Fruit fly (Drosophila melanogaster): ENCODE results near the gene PolA2.

PolA2 gene

dm6 chr3R:27273118-27274062 lies 34.4 kb downstream of the PolA2 start, which contains the start of gene CG5934 (continued):
- TF ChIP-seq Hmr (GFP tag; optimal IDR thresholded peaks at IDR 0.05) (peak; percentile 50), CG4820 (GFP tag; optimal IDR thresholded peaks at IDR 0.05) (no peak), pita (GFP tag; optimal IDR thresholded peaks at IDR 0.05) (no peak), CG10959 (GFP tag; IDR thresholded peaks at IDR 0.05) (no peak), Gug (GFP tag; IDR thresholded peaks at IDR 0.05) (no peak; the same call in 3 of the 4 replicates), CG5245 (GFP tag; optimal IDR thresholded peaks at IDR 0.05) (no peak), br (optimal IDR thresholded peaks at IDR 0.05) (no peak), fd96Cb (tag; optimal IDR thresholded peaks at IDR 0.05) (no peak), CG16815 (GFP tag; optimal IDR thresholded peaks at IDR 0.05) (no peak), p53 (GFP tag; optimal IDR thresholded peaks at IDR 0.05) (no peak), zfh2 (GFP tag; optimal IDR thresholded peaks at IDR 0.05) (peak; percentile 67), CG9215 (GFP tag; IDR thresholded peaks at IDR 0.05) (no peak), CG14860 (GFP tag; IDR thresholded peaks at IDR 0.05; ENCODE audit: partially characterized antibody) (no peak), Adf1 (GFP tag; IDR thresholded peaks at IDR 0.05) (no peak), knrl (GFP tag; IDR thresholded peaks at IDR 0.05; ENCODE audit: partially characterized antibody) (no peak), lola (GFP tag; optimal IDR thresholded peaks at IDR 0.05) (no peak), Hr78 (GFP tag; optimal IDR thresholded peaks at IDR 0.05) (no peak), peb (GFP tag; IDR thresholded peaks at IDR 0.05) (no peak), gfzf (GFP tag; optimal IDR thresholded peaks at IDR 0.05) (peak; percentile 25), sob (GFP tag; IDR thresholded peaks at IDR 0.05) (peak; percentile 42), CG8924 (tag; optimal IDR thresholded peaks at IDR 0.05) (peak; percentile 4), CG11085 (GFP tag; IDR thresholded peaks at IDR 0.05) (peak; percentile 14; the same call in 1 of the 2 replicates), CG42726 (GFP tag; IDR thresholded peaks at IDR 0.05; ENCODE audit: partially characterized antibody) (no peak), BEAF-32 (GFP tag; optimal IDR thresholded peaks at IDR 0.05) (peak; percentile 38), CG32767 (GFP tag; IDR thresholded peaks at IDR 0.05) (no peak), stc (GFP tag; IDR thresholded peaks at IDR 0.05) (no peak), CG3847 (GFP tag; IDR thresholded peaks at IDR 0.05) (peak; percentile 62), vfl (GFP tag; optimal IDR thresholded peaks at IDR 0.05) (peak; percentile 27), CG6175 (GFP tag; IDR thresholded peaks at IDR 0.05) (no peak), Dll (GFP tag; IDR thresholded peaks at IDR 0.05; ENCODE audit: partially characterized antibody) (no peak), NFAT (GFP tag; IDR thresholded peaks at IDR 0.05) (peak; percentile 59; the same call in 1 of the 2 replicates), CG13894 (tag; optimal IDR thresholded peaks at IDR 0.05) (no peak), Med (GFP tag) (peak; percentile 88), unpg (GFP tag; optimal IDR thresholded peaks at IDR 0.05) (no peak), dysf (GFP tag; IDR thresholded peaks at IDR 0.05) (0 out of 3 replicates have a peak, but pooled peaks have one; percentile 20), Doc3 (GFP tag; IDR thresholded peaks at IDR 0.05; ENCODE audit: partially characterized antibody) (no peak), dimm (GFP tag; IDR thresholded peaks at IDR 0.05) (no peak), luna (GFP tag; optimal IDR thresholded peaks at IDR 0.05) (no peak), tap (tag; optimal IDR thresholded peaks at IDR 0.05) (peak; percentile 3), danr (GFP tag; IDR thresholded peaks at IDR 0.05) (no peak), Bgb (GFP tag; IDR thresholded peaks at IDR 0.05; ENCODE audit: partially characterized antibody) (no peak), CTCF (GFP tag; optimal IDR thresholded peaks at IDR 0.05) (peak; percentile 53), pho (GFP tag; optimal IDR thresholded peaks at IDR 0.05) (peak; percentile 31), ATbp (GFP tag; optimal IDR thresholded peaks at IDR 0.05) (no peak), CG11723 (GFP tag; optimal IDR thresholded peaks at IDR 0.05) (no peak), CG1792 (GFP tag; optimal IDR thresholded peaks at IDR 0.05) (no peak), Meics (GFP tag; optimal IDR thresholded peaks at IDR 0.05) (peak; percentile 17), CG6654 (GFP tag; optimal IDR thresholded peaks at IDR 0.05) (no peak), CG2875 (GFP tag; optimal IDR thresholded peaks at IDR 0.05) (no peak)

Measured in whole organism, embryonic.